Fruit fly (Drosophila melanogaster) whole organism: ENCODE measurements around the gene Bili.

Experiments used
- CG8478 ChIP-seq: fragments of >200 bp; optimal IDR thresholded peaks from 2 replicates; lab custom pipeline; 2018; ENCODE audit warnings: inconsistent platforms
- EcR ChIP-seq, 2 experiments: fragments of >200 bp; optimal IDR thresholded peaks; 2 replicates each; lab custom pipeline; 2017; ENCODE audit warnings: missing biosample characterization in 2 of 2, missing genetic modification characterization in 2 of 2, missing genetic modification reagents in 2 of 2
- pan ChIP-seq: fragments of >200 bp; optimal IDR thresholded peaks from 2 replicates; lab custom pipeline; 2017
- psq ChIP-seq: fragments of >200 bp; optimal IDR thresholded peaks from 2 replicates; lab custom pipeline; 2017
- usp ChIP-seq: fragments of >200 bp; optimal IDR thresholded peaks from 2 replicates; lab custom pipeline; 2017; ENCODE audit warnings: missing biosample characterization, missing genetic modification characterization, mixed read lengths

DNA sequence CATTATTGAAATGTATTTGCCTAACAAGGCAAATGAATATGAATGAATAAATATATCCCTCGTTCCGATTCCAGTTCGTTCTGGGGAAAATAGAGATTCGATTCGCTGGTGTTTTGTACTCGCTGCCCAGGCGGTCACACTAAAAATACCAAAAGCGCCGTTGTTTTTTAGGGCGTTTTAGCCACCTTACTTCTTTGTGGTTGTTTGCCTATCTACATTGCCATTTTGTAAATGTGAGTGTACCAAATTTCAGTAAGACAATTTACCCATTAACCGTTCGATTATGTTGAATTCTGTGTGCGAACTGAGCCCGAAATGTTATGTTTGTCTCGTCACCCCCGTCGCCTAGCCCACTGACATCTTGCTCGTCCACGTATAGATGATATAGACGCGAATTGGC lies 33.6 kb upstream of the Bili start, which contains the start of the genes CG33095 and CG33096:
- TF ChIP-seq usp (no peak), psq (no peak), pan (lab: Kevin White, UChicago) (no peak), CG8478 (lab: Kevin White, UChicago) (no peak), EcR (GFP tag; optimal IDR thresholded peaks at IDR 0.05; lab: Kevin White, UChicago) (peak in 1 of 2 experiments; percentile 2)
